Worm (Caenorhabditis elegans) whole organism, early embryonic: ENCODE data around the gene xnd-1.

Experiments used
- B0310.2 ChIP-seq: sonication (generic microtip); optimal IDR thresholded peaks from 2 replicates; lab custom pipeline; 2016; ENCODE audit warnings: mild to moderate bottlenecking, missing genetic modification characterization, missing compliant biosample characterization
- F13C5.2 ChIP-seq: sonication (generic microtip); optimal IDR thresholded peaks from 2 replicates; lab custom pipeline; 2017; ENCODE audit warnings: mild to moderate bottlenecking, missing genetic modification characterization, inconsistent platforms, missing compliant biosample characterization
- aly-1 ChIP-seq: sonication (generic microtip); optimal IDR thresholded peaks from 2 replicates; lab custom pipeline; 2016; ENCODE audit warnings: missing genetic modification characterization, missing compliant biosample characterization
- ama-1 ChIP-seq: fragments of 150-350 bp; optimal IDR thresholded peaks from 2 replicates; lab custom pipeline; 2014
- ceh-13 ChIP-seq: fragments of 200-800 bp; sonication (Bioruptor generic); optimal IDR thresholded peaks from 2 replicates; lab custom pipeline; 2018; ENCODE audit warnings: mild to moderate bottlenecking, missing genetic modification characterization, missing compliant biosample characterization
- ceh-36 ChIP-seq: sonication (generic microtip); optimal IDR thresholded peaks from 2 replicates; lab custom pipeline; 2016; ENCODE audit warnings: missing genetic modification characterization, inconsistent platforms, missing compliant biosample characterization
- ets-7 ChIP-seq: sonication (generic microtip); optimal IDR thresholded peaks from 2 replicates; lab custom pipeline; 2016; ENCODE audit warnings: missing genotype, missing genetic modification characterization, missing compliant biosample characterization
- flt-1 ChIP-seq: fragments of 200-800 bp; sonication (Bioruptor generic); IDR thresholded peaks from 2 replicates; pipeline ENCODE4 v1.3.6; 2022; ENCODE audit warnings: missing genetic modification characterization, missing compliant biosample characterization
- hmbx-1 ChIP-seq: sonication (generic microtip); optimal IDR thresholded peaks from 2 replicates; lab custom pipeline; 2016; ENCODE audit warnings: mild to moderate bottlenecking, missing genetic modification characterization, missing compliant biosample characterization
- hmg-4 ChIP-seq: fragments of 200-800 bp; sonication (Bioruptor generic); optimal IDR thresholded peaks from 2 replicates; lab custom pipeline; 2018; ENCODE audit warnings: mild to moderate bottlenecking, missing genetic modification characterization, missing compliant biosample characterization
- hnd-1 ChIP-seq: sonication (generic microtip); optimal IDR thresholded peaks from 2 replicates; lab custom pipeline; 2016; ENCODE audit warnings: missing genetic modification characterization, missing compliant biosample characterization
- pes-1 ChIP-seq: fragments of 200-800 bp; sonication (Bioruptor generic); IDR thresholded peaks from 2 replicates; pipeline ENCODE4 v1.3.6; 2022; ENCODE audit warnings: missing genetic modification reagents, missing genetic modification characterization, missing compliant biosample characterization
- scrt-1 ChIP-seq: fragments of 200-800 bp; sonication (Bioruptor generic); IDR thresholded peaks from 2 replicates; pipeline ENCODE4 v1.3.6; 2022; ENCODE audit warnings: missing genetic modification characterization, missing compliant biosample characterization
- sea-1 ChIP-seq: fragments of 200-800 bp; sonication (Bioruptor generic); conservative IDR thresholded peaks from 2 replicates; pipeline ENCODE4 v1.3.6; 2022; ENCODE audit warnings: missing genetic modification characterization, missing compliant biosample characterization
- tbx-11 ChIP-seq: fragments of 200-800 bp; sonication (Bioruptor generic); IDR thresholded peaks from 2 replicates; pipeline ENCODE4 v1.3.6; 2022; ENCODE audit warnings: missing genetic modification characterization, missing compliant biosample characterization
- tbx-37 ChIP-seq: fragments of 200-800 bp; sonication (Bioruptor generic); conservative IDR thresholded peaks from 2 replicates; pipeline ENCODE4 v1.3.6; 2022; ENCODE audit warnings: missing genetic modification reagents, missing genetic modification characterization, missing compliant biosample characterization
- tra-4 ChIP-seq: sonication (generic microtip); optimal IDR thresholded peaks from 2 replicates; lab custom pipeline; 2017; ENCODE audit warnings: missing genetic modification characterization, missing compliant biosample characterization

xnd-1 gene

DNA sequence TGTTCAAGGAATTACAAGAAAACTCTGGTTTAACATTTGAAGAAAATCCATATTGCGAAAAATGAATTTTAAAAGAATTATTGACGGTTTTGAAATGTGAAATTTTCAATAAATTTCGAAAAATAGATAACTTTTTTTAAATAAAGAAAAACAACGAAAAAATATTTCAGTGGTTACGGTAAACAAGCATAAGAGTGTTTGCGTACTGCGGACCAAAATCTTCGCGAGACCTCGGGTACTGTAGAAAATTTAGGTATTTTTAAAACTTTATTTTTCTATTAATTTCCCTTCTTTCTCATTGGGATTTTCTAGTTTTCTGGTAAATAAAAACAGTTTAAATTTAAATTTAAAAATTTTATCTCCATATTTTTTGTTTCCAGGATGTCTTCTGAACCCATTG lies at the start of gene xnd-1:
Gene xnd-1, plus strand, starts transcription at position 381 of the 400 bp plus-strand sequence.
- TF ChIP-seq pes-1, result no peak
- no peak for TF ChIP-seq ceh-13 (GFP tag; lab: Kevin White, UChicago)
- no peak for TF ChIP-seq hnd-1 (tag; lab: Kevin White, UChicago)
- TF ChIP-seq ceh-36 (tag; lab: Kevin White, UChicago), result no peak
- no peak for TF ChIP-seq tbx-37 (GFP tag; lab: Robert Waterston, UW)
- no peak for TF ChIP-seq scrt-1 (GFP tag; lab: Robert Waterston, UW)
- no peak for TF ChIP-seq sea-1 (GFP tag; lab: Robert Waterston, UW)
- TF ChIP-seq ama-1, result no peak
- TF ChIP-seq flt-1, result no peak
- TF ChIP-seq tra-4, result no peak
- TF ChIP-seq F13C5.2, result no peak
- no peak for TF ChIP-seq hmg-4 (GFP tag; lab: Kevin White, UChicago)
- no peak for TF ChIP-seq tbx-11 (GFP tag; lab: Robert Waterston, UW)
- no peak for TF ChIP-seq ets-7
- TF ChIP-seq B0310.2, result no peak
- TF ChIP-seq aly-1, result no peak
- TF ChIP-seq hmbx-1 (tag; lab: Kevin White, UChicago), result no peak

DNA sequence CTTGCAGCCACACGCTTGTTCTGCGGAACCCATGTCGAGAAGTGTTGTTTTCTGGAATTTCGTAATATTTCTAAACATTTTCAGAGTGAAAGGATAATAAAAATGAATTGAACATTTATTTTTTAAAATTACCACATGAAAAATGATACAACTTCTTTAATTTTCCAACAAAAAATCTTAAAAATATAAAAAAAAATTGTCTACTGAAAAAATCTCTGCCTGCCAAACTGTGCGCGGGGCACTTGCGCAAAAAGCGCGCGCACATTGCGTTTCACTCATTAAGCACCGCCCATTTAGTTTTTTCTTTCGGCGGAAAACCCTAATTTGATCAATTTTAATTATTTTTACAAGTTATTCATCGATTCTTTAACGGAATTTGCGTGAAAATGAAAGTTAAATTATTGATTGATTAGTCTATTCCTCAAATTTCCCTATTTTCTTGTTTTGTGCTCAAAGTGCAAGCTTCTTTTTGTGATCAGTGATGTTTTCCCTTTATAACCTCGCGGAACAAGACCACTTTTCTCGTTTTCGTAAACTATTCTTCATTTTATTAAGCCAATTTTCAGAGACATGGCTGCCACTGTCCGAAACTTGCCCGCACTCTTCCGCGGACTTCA lies 49.3 kb upstream of the xnd-1 start, which contains the start of the genes nmad-1 and hach-1:
Gene nmad-1, minus strand, starts transcription at position 51 of the 617 bp plus-strand sequence.
Gene hach-1, plus strand, starts transcription at position 567 of the 617 bp plus-strand sequence.
- TF ChIP-seq ceh-36 (tag; lab: Kevin White, UChicago) (peak; percentile 91), hmg-4 (GFP tag; lab: Kevin White, UChicago) (peak; percentile 89), sea-1 (GFP tag; lab: Robert Waterston, UW) (peak; percentile 91), tbx-11 (GFP tag; lab: Robert Waterston, UW) (peak; percentile 94), ama-1 (no peak), F13C5.2 (peak; percentile 96), hmbx-1 (tag; lab: Kevin White, UChicago) (peak; percentile 60), ceh-13 (GFP tag; lab: Kevin White, UChicago) (peak; percentile 91), flt-1 (peak; percentile 86), hnd-1 (tag; lab: Kevin White, UChicago) (peak; percentile 78), ets-7 (peak; percentile 75), aly-1 (peak; percentile 77), scrt-1 (GFP tag; lab: Robert Waterston, UW) (peak; percentile 93), tra-4 (peak; percentile 77), tbx-37 (GFP tag; lab: Robert Waterston, UW) (peak; percentile 89), B0310.2 (peak; percentile 84), pes-1 (peak; percentile 94)

ce11 chrIII:5557246-5557819 lies 46.9 kb upstream of the xnd-1 start, which contains the start of gene rpc-2:
rpc-2 (plus strand) TSS chrIII:5557365.
- TF ChIP-seq scrt-1 (GFP tag; lab: Robert Waterston, UW) (no peak), ceh-13 (GFP tag; lab: Kevin White, UChicago) (no peak), aly-1 (no peak), hmbx-1 (tag; lab: Kevin White, UChicago) (no peak), pes-1 (no peak), tra-4 (no peak), B0310.2 (no peak), ceh-36 (tag; lab: Kevin White, UChicago) (no peak), ama-1 (no peak), tbx-37 (GFP tag; lab: Robert Waterston, UW) (no peak), flt-1 (no peak), F13C5.2 (no peak)

DNA sequence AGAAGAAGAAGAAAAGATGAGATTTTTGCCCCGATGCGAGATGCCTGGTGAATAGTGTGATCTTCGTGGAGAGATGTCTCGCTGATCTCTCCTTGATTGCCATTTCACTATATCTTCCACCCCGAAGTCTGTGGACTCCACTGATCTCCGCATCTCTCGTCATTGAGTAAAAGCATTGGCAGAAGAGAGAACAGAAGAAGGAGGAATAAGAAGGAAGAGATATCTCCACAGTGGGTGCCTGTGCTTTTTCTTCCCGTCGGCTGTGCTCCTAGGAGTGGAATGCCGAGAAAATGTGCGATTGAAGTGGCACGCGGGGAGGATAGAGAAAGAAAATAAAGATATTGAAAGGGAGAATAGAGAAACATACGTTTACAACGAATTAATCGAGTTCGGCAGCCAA lies 40.6 kb upstream of the xnd-1 start:
- TF ChIP-seq scrt-1 (GFP tag; lab: Robert Waterston, UW), result no peak
- no peak for TF ChIP-seq F13C5.2
- TF ChIP-seq sea-1 (GFP tag; lab: Robert Waterston, UW), result no peak
- TF ChIP-seq ama-1, result no peak
- no peak for TF ChIP-seq B0310.2
- no peak for TF ChIP-seq ceh-36 (tag; lab: Kevin White, UChicago)
- no peak for TF ChIP-seq tra-4
- no peak for TF ChIP-seq ets-7
- TF ChIP-seq hnd-1 (tag; lab: Kevin White, UChicago), result no peak
- no peak for TF ChIP-seq tbx-11 (GFP tag; lab: Robert Waterston, UW)

- TF ChIP-seq tbx-11 (GFP tag; lab: Robert Waterston, UW) (no peak), ceh-13 (GFP tag; lab: Kevin White, UChicago) (no peak), ets-7 (no peak), tbx-37 (GFP tag; lab: Robert Waterston, UW) (no peak), sea-1 (GFP tag; lab: Robert Waterston, UW) (no peak), hmg-4 (GFP tag; lab: Kevin White, UChicago) (no peak)
These were observed 39.9 kb upstream of the xnd-1 start for ce11 chrIII:5564325-5564724.

DNA sequence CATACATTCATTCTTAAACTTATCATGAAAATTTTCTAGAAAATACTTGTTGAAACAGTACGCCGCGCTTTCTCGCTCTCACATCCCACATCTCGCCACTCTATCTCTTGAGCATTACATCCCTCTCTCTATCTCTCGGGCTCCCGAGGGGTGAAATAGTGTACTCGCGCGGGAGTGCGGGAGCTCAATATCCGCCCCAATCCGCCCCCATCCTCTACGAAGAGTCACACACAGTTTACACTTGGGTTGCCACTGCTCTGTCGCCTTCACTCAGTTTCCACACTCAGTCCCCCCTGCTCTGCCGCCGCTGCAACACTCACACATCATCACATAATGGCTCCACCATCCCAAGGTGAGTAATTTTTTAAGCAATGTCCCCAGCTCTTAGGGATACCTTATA lies 39.5 kb upstream of the xnd-1 start, which contains the start of gene mlc-3:
Gene mlc-3, plus strand, starts transcription at position 227 of the 400 bp plus-strand sequence.
- no peak for TF ChIP-seq ceh-13 (GFP tag; lab: Kevin White, UChicago)
- TF ChIP-seq tbx-37 (GFP tag; lab: Robert Waterston, UW), result 0 out of 2 replicates have a peak, but pooled peaks have one; percentile 2
- TF ChIP-seq ama-1, result no peak
- peak; percentile 12 for TF ChIP-seq hmg-4 (GFP tag; lab: Kevin White, UChicago)
- TF ChIP-seq hnd-1 (tag; lab: Kevin White, UChicago), result no peak

DNA sequence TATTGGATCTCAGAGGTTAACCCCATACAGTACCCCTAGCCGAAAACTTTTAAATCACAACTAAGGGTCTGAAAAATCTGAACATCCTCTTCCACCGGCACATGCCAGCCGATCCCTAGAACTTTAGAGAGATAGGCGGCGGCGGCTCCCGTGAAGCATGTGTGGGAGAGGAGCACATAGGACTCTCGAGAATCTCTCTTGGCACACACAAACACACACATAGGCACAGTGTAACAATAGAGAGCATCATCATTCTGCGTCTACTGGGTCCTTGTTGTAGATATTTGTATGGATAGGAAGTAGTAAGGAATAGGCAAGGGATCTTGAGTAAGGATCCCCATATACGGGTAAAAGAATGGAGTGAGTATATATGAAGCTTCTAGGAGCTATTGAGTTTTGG lies 38.6 kb upstream of the xnd-1 start:
- TF ChIP-seq pes-1 (no peak), hnd-1 (tag; lab: Kevin White, UChicago) (no peak), tbx-37 (GFP tag; lab: Robert Waterston, UW) (no peak), sea-1 (GFP tag; lab: Robert Waterston, UW) (no peak), ceh-13 (GFP tag; lab: Kevin White, UChicago) (no peak), ceh-36 (tag; lab: Kevin White, UChicago) (no peak), ama-1 (no peak), F13C5.2 (no peak), aly-1 (no peak), tra-4 (no peak), tbx-11 (GFP tag; lab: Robert Waterston, UW) (no peak), scrt-1 (GFP tag; lab: Robert Waterston, UW) (no peak), ets-7 (no peak), B0310.2 (no peak), flt-1 (no peak), hmg-4 (GFP tag; lab: Kevin White, UChicago) (no peak), hmbx-1 (tag; lab: Kevin White, UChicago) (no peak)
